Fruit fly (Drosophila melanogaster) whole organism, embryonic: ENCODE data around the gene lectin-37Da.

Experiments used
- Antp ChIP-seq: fragments of 200-800 bp; sonication (Bioruptor generic); optimal IDR thresholded peaks from 3 replicates; lab custom pipeline; 2016; ENCODE audit warnings: missing biosample characterization, missing genetic modification characterization
- CG10147 ChIP-seq: fragments of 200-800 bp; sonication (Bioruptor generic); optimal IDR thresholded peaks from 2 replicates; lab custom pipeline; 2019; ENCODE audit warnings: missing biosample characterization, mild to moderate bottlenecking, missing genetic modification characterization, moderate library complexity
- CG10431 ChIP-seq: fragments of 200-800 bp; sonication (Bioruptor generic); optimal IDR thresholded peaks from 3 replicates; lab custom pipeline; 2018; ENCODE audit warnings: missing biosample characterization, mild to moderate bottlenecking, missing genetic modification characterization
- CG11398 ChIP-seq: fragments of 200-800 bp; sonication (Bioruptor generic); optimal IDR thresholded peaks from 2 replicates; lab custom pipeline; 2016; ENCODE audit warnings: missing biosample characterization, missing genetic modification characterization
- CG11504 ChIP-seq: fragments of 200-800 bp; sonication (Bioruptor generic); optimal IDR thresholded peaks from 3 replicates; lab custom pipeline; 2019; ENCODE audit warnings: missing biosample characterization, mild to moderate bottlenecking, missing genetic modification characterization, moderate library complexity
- CG11696 ChIP-seq: fragments of 200-800 bp; sonication (Bioruptor generic); IDR thresholded peaks from 2 replicates; pipeline ENCODE4 v1.3.6; 2022; ENCODE audit warnings: missing biosample characterization, missing genetic modification characterization
- CG12391 ChIP-seq: fragments of 200-800 bp; sonication (Bioruptor generic); optimal IDR thresholded peaks from 3 replicates; lab custom pipeline; 2018; ENCODE audit warnings: missing biosample characterization, mild to moderate bottlenecking, missing genetic modification characterization, moderate library complexity
- CG14710 ChIP-seq: fragments of 200-800 bp; sonication (Bioruptor generic); optimal IDR thresholded peaks from 3 replicates; lab custom pipeline; 2019; ENCODE audit warnings: missing biosample characterization, mild to moderate bottlenecking, missing genetic modification characterization, moderate library complexity
- CG17612 ChIP-seq: fragments of 200-800 bp; sonication (Bioruptor generic); IDR thresholded peaks from 2 replicates; pipeline ENCODE4 v1.3.6; 2022; ENCODE audit warnings: missing biosample characterization, missing genetic modification characterization
- CG18599 ChIP-seq: fragments of 200-800 bp; sonication (Bioruptor generic); optimal IDR thresholded peaks from 3 replicates; lab custom pipeline; 2017; ENCODE audit warnings: missing biosample characterization, missing genetic modification characterization, mild to moderate bottlenecking, moderate library complexity, missing genetic modification reagents
- CG2116 ChIP-seq: fragments of 200-800 bp; sonication (Bioruptor generic); optimal IDR thresholded peaks from 3 replicates; lab custom pipeline; 2018; ENCODE audit warnings: missing biosample characterization, mild to moderate bottlenecking, missing genetic modification characterization
- CG30431 ChIP-seq: fragments of 200-800 bp; sonication (Bioruptor generic); optimal IDR thresholded peaks from 2 replicates; lab custom pipeline; 2017; ENCODE audit warnings: missing biosample characterization, missing genetic modification characterization
- CG3995 ChIP-seq: fragments of 200-800 bp; sonication (Bioruptor generic); optimal IDR thresholded peaks from 3 replicates; lab custom pipeline; 2016; ENCODE audit warnings: missing biosample characterization, missing genetic modification characterization
- CG7271 ChIP-seq: fragments of 200-800 bp; sonication (Bioruptor generic); optimal IDR thresholded peaks from 2 replicates; lab custom pipeline; 2018; ENCODE audit warnings: missing biosample characterization, mild to moderate bottlenecking, missing genetic modification characterization, moderate library complexity
- CG7963 ChIP-seq: fragments of 200-800 bp; sonication (Bioruptor generic); IDR thresholded peaks from 3 replicates; pipeline ENCODE4 v1.3.6; 2022; ENCODE audit warnings: missing biosample characterization, missing genetic modification characterization; ENCODE audit not compliant: partially characterized antibody
- CG8290 ChIP-seq, 3 experiments: fragments of 200-800 bp; sonication (Bioruptor generic); optimal IDR thresholded peaks; 2 replicates each; lab custom pipeline; 2016 to 2019; ENCODE audit warnings: missing biosample characterization in 3 of 3, missing genetic modification characterization in 3 of 3, mild to moderate bottlenecking in 2 of 3, moderate library complexity in 1 of 3
- D19A ChIP-seq: fragments of 200-800 bp; optimal IDR thresholded peaks from 3 replicates; lab custom pipeline; 2019; ENCODE audit warnings: missing biosample characterization, mild to moderate bottlenecking, missing genetic modification characterization, moderate library complexity
- Deaf1 ChIP-seq: fragments of 200-800 bp; optimal IDR thresholded peaks from 3 replicates; lab custom pipeline; 2019; ENCODE audit warnings: missing biosample characterization, mild to moderate bottlenecking, missing genetic modification characterization, moderate library complexity
- Dek ChIP-seq: fragments of 200-800 bp; sonication (Bioruptor generic); optimal IDR thresholded peaks from 3 replicates; lab custom pipeline; 2019; ENCODE audit warnings: missing biosample characterization, mild to moderate bottlenecking, missing genetic modification characterization, moderate library complexity
- HLH4C ChIP-seq: fragments of 200-800 bp; sonication (Bioruptor generic); IDR thresholded peaks from 3 replicates; pipeline ENCODE4 v1.3.6; 2022; ENCODE audit warnings: missing biosample characterization, missing genetic modification characterization; ENCODE audit not compliant: partially characterized antibody
- HLHmδ ChIP-seq: fragments of 200-800 bp; sonication (Bioruptor generic); optimal IDR thresholded peaks from 2 replicates; lab custom pipeline; 2018; ENCODE audit warnings: missing biosample characterization, mild to moderate bottlenecking, missing genetic modification characterization, moderate library complexity
- MBD-R2 ChIP-seq: fragments of 200-800 bp; sonication (Bioruptor generic); IDR thresholded peaks from 2 replicates; pipeline ENCODE4 v1.3.6; 2022; ENCODE audit warnings: missing biosample characterization, missing genetic modification characterization
- Meics ChIP-seq: fragments of 200-800 bp; sonication (Bioruptor generic); optimal IDR thresholded peaks from 2 replicates; lab custom pipeline; 2017; ENCODE audit warnings: missing biosample characterization, mild to moderate bottlenecking, missing genetic modification characterization
- Mrtf ChIP-seq: fragments of 200-800 bp; sonication (Bioruptor generic); IDR thresholded peaks from 3 replicates; pipeline ENCODE4 v1.3.6; 2022; ENCODE audit warnings: missing biosample characterization, missing genetic modification characterization
- NC2α ChIP-seq: fragments of 200-800 bp; sonication (Bioruptor generic); optimal IDR thresholded peaks from 2 replicates; lab custom pipeline; 2016; ENCODE audit warnings: missing biosample characterization, missing genetic modification characterization
- Nf-YA ChIP-seq: fragments of 200-800 bp; sonication (Bioruptor generic); IDR thresholded peaks from 2 replicates; pipeline ENCODE4 v1.3.6; 2022; ENCODE audit warnings: missing biosample characterization, missing genetic modification characterization
- Oli ChIP-seq: fragments of 200-800 bp; sonication (Bioruptor generic); optimal IDR thresholded peaks from 2 replicates; lab custom pipeline; 2018; ENCODE audit warnings: missing biosample characterization, mild to moderate bottlenecking, missing genetic modification characterization, moderate library complexity
- Rx ChIP-seq: fragments of 200-800 bp; sonication (Bioruptor generic); IDR thresholded peaks from 2 replicates; pipeline ENCODE4 v1.3.6; 2022; ENCODE audit warnings: missing biosample characterization, missing genetic modification characterization
- Sin3A ChIP-seq: fragments of >200 bp; optimal IDR thresholded peaks from 2 replicates; lab custom pipeline; 2018
- Sox100B ChIP-seq: fragments of 200-800 bp; sonication (Bioruptor generic); optimal IDR thresholded peaks from 3 replicates; lab custom pipeline; 2018; ENCODE audit warnings: missing biosample characterization, mild to moderate bottlenecking, missing genetic modification characterization
- Sry-β ChIP-seq: fragments of 200-800 bp; sonication (Bioruptor generic); optimal IDR thresholded peaks from 2 replicates; lab custom pipeline; 2018; ENCODE audit warnings: missing biosample characterization, mild to moderate bottlenecking, missing genetic modification characterization, moderate library complexity
- Ssrp ChIP-seq: fragments of 200-800 bp; sonication (Bioruptor generic); optimal IDR thresholded peaks from 2 replicates; lab custom pipeline; 2018; ENCODE audit warnings: missing biosample characterization, mild to moderate bottlenecking, missing genetic modification characterization, moderate library complexity
- TFAM ChIP-seq: fragments of 200-800 bp; sonication (Bioruptor generic); optimal IDR thresholded peaks from 2 replicates; lab custom pipeline; 2017; ENCODE audit warnings: missing biosample characterization, missing genetic modification characterization, inconsistent platforms
- Taf1 ChIP-seq: fragments of 200-800 bp; sonication (Bioruptor generic); IDR thresholded peaks from 2 replicates; pipeline ENCODE4 v1.3.6; 2022; ENCODE audit warnings: missing biosample characterization, missing genetic modification characterization
- Usf ChIP-seq: fragments of 200-800 bp; sonication (Bioruptor generic); optimal IDR thresholded peaks from 2 replicates; lab custom pipeline; 2017; ENCODE audit warnings: missing genotype, missing biosample characterization, missing genetic modification characterization
- bab2 ChIP-seq: fragments of 200-800 bp; sonication (Bioruptor generic); optimal IDR thresholded peaks from 2 replicates; lab custom pipeline; 2016; ENCODE audit warnings: missing biosample characterization, missing genetic modification characterization
- dmrt11E ChIP-seq: fragments of 200-800 bp; sonication (Bioruptor generic); optimal IDR thresholded peaks from 3 replicates; lab custom pipeline; 2018; ENCODE audit warnings: missing biosample characterization, mild to moderate bottlenecking, missing genetic modification characterization, moderate library complexity
- dysf ChIP-seq: fragments of 200-800 bp; sonication (Bioruptor generic); IDR thresholded peaks from 3 replicates; pipeline ENCODE4 v1.3.6; 2022; ENCODE audit warnings: missing biosample characterization, missing genetic modification characterization
- ftz-f1 ChIP-seq: fragments of 200-800 bp; sonication (Bioruptor generic); optimal IDR thresholded peaks from 2 replicates; lab custom pipeline; 2016; ENCODE audit warnings: missing biosample characterization, missing genetic modification characterization
- gcm2 ChIP-seq: fragments of 200-800 bp; sonication (Bioruptor generic); optimal IDR thresholded peaks from 2 replicates; lab custom pipeline; 2016; ENCODE audit warnings: missing biosample characterization, missing genetic modification characterization
- gsb-n ChIP-seq: fragments of 200-800 bp; sonication (Bioruptor generic); optimal IDR thresholded peaks from 3 replicates; lab custom pipeline; 2018; ENCODE audit warnings: missing biosample characterization, mild to moderate bottlenecking, missing genetic modification characterization
- mirr ChIP-seq: fragments of 200-800 bp; sonication (Bioruptor generic); optimal IDR thresholded peaks from 3 replicates; lab custom pipeline; 2018; ENCODE audit warnings: missing biosample characterization, mild to moderate bottlenecking, missing genetic modification characterization
- nmo ChIP-seq: fragments of 200-800 bp; sonication (Bioruptor generic); optimal IDR thresholded peaks from 2 replicates; lab custom pipeline; 2018; ENCODE audit warnings: missing biosample characterization, mild to moderate bottlenecking, missing genetic modification characterization, moderate library complexity
- p53 ChIP-seq: fragments of 200-800 bp; sonication (Bioruptor generic); optimal IDR thresholded peaks from 2 replicates; lab custom pipeline; 2016; ENCODE audit warnings: missing biosample characterization, missing genetic modification characterization
- pb ChIP-seq: fragments of 200-800 bp; sonication (Bioruptor generic); optimal IDR thresholded peaks from 3 replicates; lab custom pipeline; 2016; ENCODE audit warnings: missing biosample characterization, missing genetic modification characterization
- sc ChIP-seq, 3 experiments: fragments of >200 bp in 2 of 3; fragments of 200-800 bp in 1 of 3; sonication (Bioruptor generic) in 1 of 3; optimal IDR thresholded peaks; 2 replicates in 2 of 3; 3 replicates in 1 of 3; lab custom pipeline; 2017; ENCODE audit warnings: mild to moderate bottlenecking in 1 of 3, missing biosample characterization in 1 of 3, missing genetic modification characterization in 1 of 3, missing genetic modification reagents in 1 of 3
- slou ChIP-seq: fragments of 200-800 bp; sonication (Bioruptor generic); optimal IDR thresholded peaks from 3 replicates; lab custom pipeline; 2016; ENCODE audit warnings: missing biosample characterization, missing genetic modification characterization
- toy ChIP-seq: fragments of 200-800 bp; sonication (Bioruptor generic); IDR thresholded peaks from 2 replicates; pipeline ENCODE4 v1.3.6; 2022; ENCODE audit warnings: missing biosample characterization, missing genetic modification characterization
- zfh1 ChIP-seq: fragments of 200-800 bp; sonication (Bioruptor generic); IDR thresholded peaks from 3 replicates; pipeline ENCODE4 v1.3.6; 2022; ENCODE audit warnings: missing biosample characterization, missing genetic modification characterization

Gene lectin-37Da

dm6 chr2L:19425765-19426329 lies 7.7 kb downstream of the lectin-37Da start (continued):
- TF ChIP-seq p53 (GFP tag; lab: Kevin White, UChicago), result no peak
- TF ChIP-seq CG30431, result peak; percentile 64
- peak; percentile 91 for TF ChIP-seq ftz-f1
- 0 out of 2 replicates have a peak, but pooled peaks have one; percentile 4 for TF ChIP-seq CG17612 (GFP tag; lab: Robert Waterston, UW)
- peak; percentile 29 for TF ChIP-seq CG3995 (GFP tag; lab: Kevin White, UChicago)
- peak; percentile 70 for TF ChIP-seq Ssrp (tag; lab: Kevin White, UChicago)
- TF ChIP-seq Oli, result peak; percentile 74
- TF ChIP-seq TFAM (GFP tag; lab: Kevin White, UChicago), result peak; percentile 2
- TF ChIP-seq dmrt11E, result peak; percentile 63
- peak; percentile 70 for TF ChIP-seq mirr (GFP tag; lab: Kevin White, UChicago)
- TF ChIP-seq Mrtf, result 0 out of 3 replicates have a peak, but pooled peaks have one; percentile 32
- TF ChIP-seq CG18599 (GFP tag; lab: Kevin White, UChicago), result peak; percentile 80
- peak; percentile 52 for TF ChIP-seq bab2
- TF ChIP-seq CG10147 (GFP tag; lab: Kevin White, UChicago), result peak; percentile 66
- TF ChIP-seq Sox100B (GFP tag; lab: Kevin White, UChicago), result peak; percentile 55
- TF ChIP-seq Nf-YA (GFP tag; lab: Robert Waterston, UW), result peak; percentile 39; the same call in 1 of the 2 replicates
- peak; percentile 44 for TF ChIP-seq slou
- TF ChIP-seq CG7271 (tag; lab: Kevin White, UChicago), result no peak
- peak; percentile 48 for TF ChIP-seq CG10431 (GFP tag; lab: Kevin White, UChicago)
- peak; percentile 49 for TF ChIP-seq CG14710 (tag; lab: Kevin White, UChicago)
- TF ChIP-seq HLHmδ (GFP tag; lab: Kevin White, UChicago), result no peak
- peak; percentile 4 for TF ChIP-seq CG2116
- TF ChIP-seq HLH4C (GFP tag; lab: Robert Waterston, UW), result no peak
- peak; percentile 37 for TF ChIP-seq gcm2 (GFP tag; lab: Kevin White, UChicago)
- TF ChIP-seq CG11504, result peak; percentile 82
- peak; percentile 46; the same call in 1 of the 2 replicates for TF ChIP-seq CG11696 (GFP tag; lab: Robert Waterston, UW)
- TF ChIP-seq Meics (GFP tag; lab: Kevin White, UChicago), result peak; percentile 79
- peak; percentile 64 for TF ChIP-seq Antp (GFP tag; lab: Kevin White, UChicago)
- peak; percentile 82 for TF ChIP-seq dysf
- TF ChIP-seq D19A, result peak; percentile 66
- TF ChIP-seq sc (optimal IDR thresholded peaks at IDR 0.05; lab: Kevin White, UChicago), result no peak
- TF ChIP-seq sc (GFP tag; optimal IDR thresholded peaks at IDR 0.05; lab: Kevin White, UChicago), result peak; percentile 14
- TF ChIP-seq Rx (GFP tag; lab: Robert Waterston, UW), result peak; percentile 55
- TF ChIP-seq Deaf1, result peak; percentile 44
- no peak for TF ChIP-seq Sin3A
- peak; percentile 71 for TF ChIP-seq toy (GFP tag; lab: Robert Waterston, UW)
- TF ChIP-seq Usf (GFP tag; lab: Kevin White, UChicago), result peak; percentile 39
- peak; percentile 43; the same call in 1 of the 2 replicates for TF ChIP-seq MBD-R2 (GFP tag; lab: Robert Waterston, UW)
- TF ChIP-seq zfh1 (GFP tag; lab: Robert Waterston, UW), result peak; percentile 82
- peak; percentile 55 for TF ChIP-seq Taf1
- no peak for TF ChIP-seq CG7963 (GFP tag; lab: Robert Waterston, UW)
- TF ChIP-seq CG12391 (tag; lab: Kevin White, UChicago), result peak; percentile 74
- no peak for TF ChIP-seq CG11398 (GFP tag; lab: Kevin White, UChicago)
- TF ChIP-seq Dek (tag; lab: Kevin White, UChicago), result peak; percentile 62
- TF ChIP-seq Sry-β (GFP tag; lab: Kevin White, UChicago), result no peak
- peak; percentile 63 for TF ChIP-seq CG8290 (GFP tag; optimal IDR thresholded peaks at IDR 0.05; lab: Kevin White, UChicago)
- peak in 1 of 2 experiments; percentile 66 for TF ChIP-seq CG8290 (tag; optimal IDR thresholded peaks at IDR 0.05; lab: Kevin White, UChicago)
- peak; percentile 59 for TF ChIP-seq pb (GFP tag; lab: Kevin White, UChicago)
- TF ChIP-seq NC2α (GFP tag; lab: Kevin White, UChicago), result no peak
- TF ChIP-seq nmo (GFP tag; lab: Kevin White, UChicago), result peak; percentile 74
- peak; percentile 64 for TF ChIP-seq gsb-n (tag; lab: Kevin White, UChicago)
